Fruit fly (Drosophila melanogaster): Measurements from ENCODE around the gene yellow-e.
A peak's percentile ranks its signal among the peaks of the same experiment; 100 is the strongest.

DNA sequence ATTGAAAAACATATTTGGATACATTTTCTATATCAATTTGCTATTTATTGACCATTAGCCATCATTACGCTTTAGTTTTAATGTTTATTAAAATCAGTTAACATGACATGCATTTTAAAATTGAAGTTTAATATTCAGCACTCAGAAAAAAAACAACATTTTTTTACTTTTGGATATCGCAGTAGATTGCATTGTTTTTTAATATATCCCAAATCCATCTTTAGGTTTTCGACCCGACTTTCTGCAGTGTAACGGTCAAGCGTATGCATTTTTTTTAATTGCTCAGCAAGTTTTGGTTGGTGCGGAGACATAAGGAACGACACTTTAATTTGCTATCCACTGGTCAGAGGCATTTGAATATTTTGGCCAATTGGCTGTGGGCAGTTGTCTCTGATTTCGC lies 2.4 kb downstream of the yellow-e start:
- TF ChIP-seq Ets98B (GFP tag; IDR thresholded peaks at IDR 0.05) (peak; percentile 32), EcR (GFP tag; optimal IDR thresholded peaks at IDR 0.05) (no peak), fd96Ca (GFP tag; IDR thresholded peaks at IDR 0.05) (no peak), Pif1B (GFP tag; optimal IDR thresholded peaks at IDR 0.05) (no peak), CG10348 (GFP tag; IDR thresholded peaks at IDR 0.05) (no peak), CG8159 (tag; optimal IDR thresholded peaks at IDR 0.05) (no peak), CG34367 (tag; optimal IDR thresholded peaks at IDR 0.05) (no peak), rn (GFP tag; IDR thresholded peaks at IDR 0.05) (no peak), CG14655 (GFP tag; optimal IDR thresholded peaks at IDR 0.05) (no peak), gl (tag; optimal IDR thresholded peaks at IDR 0.05) (no peak), CG32121 (GFP tag; IDR thresholded peaks at IDR 0.05) (peak; percentile 18; the same call in 1 of the 2 replicates), D1 (tag; optimal IDR thresholded peaks at IDR 0.05) (no peak), CG13204 (GFP tag; optimal IDR thresholded peaks at IDR 0.05) (no peak), CG9948 (tag; optimal IDR thresholded peaks at IDR 0.05) (no peak)

Data from whole organism, pupa.